Worm (Caenorhabditis elegans) whole organism, young adult: ENCODE measurements around the gene tpa-1.

Experiments
- dpl-1 ChIP-seq: fragments of 150-350 bp; optimal IDR thresholded peaks from 2 replicates; lab custom pipeline; 2014; ENCODE audit warnings: missing biosample characterization, missing genetic modification reagents, missing genetic modification characterization
- him-1 ChIP-seq: sonication (generic microtip); optimal IDR thresholded peaks from 2 replicates; lab custom pipeline; 2016; ENCODE audit warnings: missing genotype, missing genetic modification reagents, missing genetic modification characterization, missing compliant biosample characterization
- rec-8 ChIP-seq, 2 experiments: sonication (generic microtip); optimal IDR thresholded peaks; 2 replicates each; lab custom pipeline; 2016; ENCODE audit warnings: mild to moderate bottlenecking in 2 of 2, missing genetic modification characterization in 2 of 2, missing genetic modification reagents in 2 of 2, missing genotype in 2 of 2, missing biosample characterization in 1 of 2, missing compliant biosample characterization in 1 of 2, moderate library complexity in 1 of 2
- repo-1 ChIP-seq: sonication (generic microtip); optimal IDR thresholded peaks from 2 replicates; lab custom pipeline; 2017; ENCODE audit warnings: mild to moderate bottlenecking, missing genetic modification characterization, missing compliant biosample characterization

DNA sequence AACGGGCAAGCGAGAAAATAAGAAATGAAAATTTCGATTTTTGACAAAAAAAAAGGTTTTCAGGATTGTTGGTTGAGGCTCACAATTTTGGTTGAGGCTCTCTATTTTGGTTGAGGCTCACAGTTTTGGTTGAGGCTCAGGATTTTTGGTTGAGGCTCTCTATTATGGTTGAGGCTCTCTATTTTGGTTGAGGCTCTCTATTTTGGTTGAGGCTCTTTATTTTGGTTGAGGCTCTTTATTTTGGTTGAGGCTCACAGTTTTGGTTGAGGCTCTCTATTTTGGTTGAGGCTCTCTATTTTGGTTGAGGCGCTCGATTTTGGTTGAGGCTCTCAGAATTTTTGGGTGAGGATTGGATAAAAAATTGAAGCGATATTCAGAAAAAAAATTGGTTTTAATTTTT, 28.0 kb downstream of the tpa-1 start:
- no peak for TF ChIP-seq dpl-1
- TF ChIP-seq rec-8 (tag; optimal IDR thresholded peaks at IDR 0.05; lab: Kevin White, UChicago), result no peak
- TF ChIP-seq him-1 (tag; lab: Kevin White, UChicago), result no peak
- no peak for TF ChIP-seq repo-1 (tag; lab: Kevin White, UChicago)
